Fruit fly (Drosophila melanogaster) whole organism, prepupa: ENCODE results near the gene CG4098.

ENCODE experiments used
- Blimp-1 ChIP-seq: fragments of 200-800 bp; sonication (Bioruptor generic); optimal IDR thresholded peaks from 3 replicates; lab custom pipeline; 2017; ENCODE audit warnings: missing biosample characterization, missing genetic modification characterization, mild to moderate bottlenecking, moderate library complexity, missing genetic modification reagents
- CG11294 ChIP-seq: fragments of 200-800 bp; sonication (Bioruptor generic); IDR thresholded peaks from 2 replicates; pipeline ENCODE4 v1.3.6; 2022; ENCODE audit warnings: missing biosample characterization, missing genetic modification characterization
- CG11762 ChIP-seq: fragments of 200-800 bp; sonication (Bioruptor generic); optimal IDR thresholded peaks from 3 replicates; lab custom pipeline; 2016; ENCODE audit warnings: missing biosample characterization, missing genetic modification characterization; ENCODE audit not compliant: insufficient read depth
- CG11902 ChIP-seq: fragments of 200-800 bp; sonication (Bioruptor generic); optimal IDR thresholded peaks from 3 replicates; lab custom pipeline; 2016; ENCODE audit warnings: missing biosample characterization, missing genetic modification characterization
- CG1621 ChIP-seq: fragments of 200-800 bp; sonication (Bioruptor generic); optimal IDR thresholded peaks from 3 replicates; lab custom pipeline; 2018; ENCODE audit warnings: missing biosample characterization, mild to moderate bottlenecking, missing genetic modification characterization
- CG3032 ChIP-seq: fragments of 200-800 bp; optimal IDR thresholded peaks from 2 replicates; lab custom pipeline; 2019; ENCODE audit warnings: missing biosample characterization, mild to moderate bottlenecking, missing genetic modification characterization, moderate library complexity
- CG34406 ChIP-seq: fragments of 200-800 bp; sonication (Bioruptor generic); optimal IDR thresholded peaks from 3 replicates; lab custom pipeline; 2016; ENCODE audit warnings: missing biosample characterization, missing genetic modification characterization
- CG9139 ChIP-seq: fragments of 200-800 bp; sonication (Bioruptor generic); optimal IDR thresholded peaks from 3 replicates; lab custom pipeline; 2017; ENCODE audit warnings: missing biosample characterization, mild to moderate bottlenecking, missing genetic modification characterization
- Gug ChIP-seq: fragments of 200-800 bp; sonication (Bioruptor generic); IDR thresholded peaks from 2 replicates; pipeline ENCODE4 v1.3.6; 2022; ENCODE audit warnings: missing biosample characterization, missing genetic modification characterization
- Hr4 ChIP-seq: fragments of 200-800 bp; sonication (Bioruptor generic); optimal IDR thresholded peaks from 3 replicates; lab custom pipeline; 2016; ENCODE audit warnings: missing biosample characterization, missing genetic modification characterization
- Lpt ChIP-seq: fragments of 200-800 bp; sonication (Bioruptor generic); optimal IDR thresholded peaks from 3 replicates; lab custom pipeline; 2016; ENCODE audit warnings: missing biosample characterization, missing genetic modification characterization
- Met ChIP-seq: fragments of 200-800 bp; sonication (Bioruptor generic); optimal IDR thresholded peaks from 3 replicates; lab custom pipeline; 2016; ENCODE audit warnings: missing biosample characterization, missing genetic modification characterization
- Smox ChIP-seq: fragments of 200-800 bp; sonication (Bioruptor generic); optimal IDR thresholded peaks from 3 replicates; lab custom pipeline; 2016; ENCODE audit warnings: missing biosample characterization, missing genetic modification characterization
- Sox14 ChIP-seq: fragments of 200-800 bp; sonication (Bioruptor generic); optimal IDR thresholded peaks from 3 replicates; lab custom pipeline; 2016; ENCODE audit warnings: missing biosample characterization, missing genetic modification characterization
- acj6 ChIP-seq: fragments of 200-800 bp; sonication (Bioruptor generic); optimal IDR thresholded peaks from 3 replicates; lab custom pipeline; 2016; ENCODE audit warnings: missing biosample characterization, missing genetic modification characterization
- cyc ChIP-seq: fragments of 200-800 bp; sonication (Bioruptor generic); optimal IDR thresholded peaks from 3 replicates; lab custom pipeline; 2016; ENCODE audit warnings: missing biosample characterization, missing genetic modification characterization
- dac ChIP-seq: fragments of 200-800 bp; sonication (Bioruptor generic); optimal IDR thresholded peaks from 2 replicates; lab custom pipeline; 2017; ENCODE audit warnings: missing biosample characterization, mild to moderate bottlenecking, missing genetic modification characterization
- esn ChIP-seq: fragments of 200-800 bp; sonication (Bioruptor generic); optimal IDR thresholded peaks from 2 replicates; lab custom pipeline; 2016; ENCODE audit warnings: missing biosample characterization, mild to moderate bottlenecking, missing genetic modification characterization, moderate library complexity
- fd85E ChIP-seq: fragments of 200-800 bp; sonication (Bioruptor generic); optimal IDR thresholded peaks from 3 replicates; lab custom pipeline; 2016; ENCODE audit warnings: missing biosample characterization, missing genetic modification characterization
- net ChIP-seq: fragments of 200-800 bp; sonication (Bioruptor generic); optimal IDR thresholded peaks from 3 replicates; lab custom pipeline; 2016; ENCODE audit warnings: missing biosample characterization, missing genetic modification characterization
- pdm3 ChIP-seq: fragments of 200-800 bp; sonication (Bioruptor generic); optimal IDR thresholded peaks from 3 replicates; lab custom pipeline; 2016; ENCODE audit warnings: missing biosample characterization, missing genetic modification characterization
- salr ChIP-seq, 2 experiments: fragments of 200-800 bp; sonication (Bioruptor generic); optimal IDR thresholded peaks; 3 replicates each; lab custom pipeline; 2016 to 2018; ENCODE audit warnings: missing biosample characterization in 2 of 2, missing genetic modification characterization in 2 of 2, mild to moderate bottlenecking in 1 of 2
- spab ChIP-seq: fragments of 200-800 bp; sonication (Bioruptor generic); optimal IDR thresholded peaks from 2 replicates; lab custom pipeline; 2017; ENCODE audit warnings: missing biosample characterization, mild to moderate bottlenecking, missing genetic modification characterization, missing genetic modification reagents
- svp ChIP-seq: fragments of 200-800 bp; sonication (Bioruptor generic); peaks from one replicate; lab custom pipeline; 2016; ENCODE audit warnings: missing biosample characterization, missing genetic modification characterization

Gene CG4098

dm6 chr3L:16566700-16567221 is 42.4 kb downstream of the CG4098 start, which contains the start of gene UQCR-6.4L:
Gene UQCR-6.4L (plus strand): TSS chr3L:16566750.
- TF ChIP-seq spab (GFP tag; lab: Kevin White, UChicago) (no peak), esn (GFP tag; lab: Kevin White, UChicago) (no peak), svp (GFP tag; lab: Kevin White, UChicago) (no peak), Hr4 (no peak), CG34406 (GFP tag; lab: Kevin White, UChicago) (no peak), CG9139 (GFP tag; lab: Kevin White, UChicago) (no peak), Gug (GFP tag; lab: Robert Waterston, UW) (no peak), Smox (GFP tag; lab: Kevin White, UChicago) (no peak), salr (GFP tag; optimal IDR thresholded peaks at IDR 0.05; lab: Kevin White, UChicago) (no peak), Met (GFP tag; lab: Kevin White, UChicago) (no peak), pdm3 (no peak), cyc (no peak), dac (GFP tag; lab: Kevin White, UChicago) (no peak)
- TF ChIP-seq, all 60 proteins: peak for 0

- TF ChIP-seq net (GFP tag; lab: Kevin White, UChicago) = no peak
- TF ChIP-seq Blimp-1 (GFP tag; lab: Kevin White, UChicago) = no peak
- TF ChIP-seq CG3032 = no peak
- no peak for TF ChIP-seq CG1621
- no peak for TF ChIP-seq CG11294 (GFP tag; lab: Robert Waterston, UW)
- TF ChIP-seq CG11762 (GFP tag; lab: Kevin White, UChicago) = no peak
- no peak for TF ChIP-seq Lpt (GFP tag; lab: Kevin White, UChicago)
- no peak for TF ChIP-seq fd85E (GFP tag; lab: Kevin White, UChicago)
Observed at dm6 chr3L:16566093-16566492, 43.1 kb downstream of the CG4098 start.

- no peak for TF ChIP-seq Hr4
- no peak for TF ChIP-seq Sox14 (GFP tag; lab: Kevin White, UChicago)
- TF ChIP-seq CG11902 (GFP tag; lab: Kevin White, UChicago) = no peak
- no peak for TF ChIP-seq acj6 (GFP tag; lab: Kevin White, UChicago)
Observed at dm6 chr3L:16563361-16563760, 45.8 kb downstream of the CG4098 start.
